4 fruit fly cellular contexts compared by ENCODE assay signal in genomic region chrX:16104738-16105426, dm6.
TF ChIP-seq lines count a peak whose summit lies in the region.

TSS of gene CG42353 (minus strand) at chrX:16104946.
TSS of gene CG42354 (minus strand) at chrX:16104946.

TF ChIP-seq in whole organism, adult, 20 proteins besides CTCF, POLR2A, EP300 and RAD21 (continued from another document):
- TF ChIP-seq Hr96 (GFP tag; optimal IDR thresholded peaks at IDR 0.05; lab: Kevin White, UChicago) (peak; percentile 78), CG14711 (tag; optimal IDR thresholded peaks at IDR 0.05; lab: Kevin White, UChicago) (peak; percentile 89)

TF ChIP-seq in whole organism, embryonic, 481 proteins besides CTCF, POLR2A, EP300 and RAD21 (continued from another document and continues in another):
- TF ChIP-seq pan (optimal IDR thresholded peaks at IDR 0.05; lab: Kevin White, UChicago) (no peak), pan (GFP tag; optimal IDR thresholded peaks at IDR 0.05 in 1 of 2, IDR thresholded peaks at IDR 0.05 in 1 of 2) (peak in 1 of 2 experiments; percentile 95), cg (GFP tag; optimal IDR thresholded peaks at IDR 0.05; lab: Kevin White, UChicago) (peak; percentile 78), ab (GFP tag; optimal IDR thresholded peaks at IDR 0.05; lab: Kevin White, UChicago) (peak; percentile 83), CG11696 (GFP tag; IDR thresholded peaks at IDR 0.05; lab: Robert Waterston, UW) (peak; percentile 83), Xrp1 (GFP tag; IDR thresholded peaks at IDR 0.05; lab: Robert Waterston, UW) (peak; percentile 97), CG16815 (GFP tag; optimal IDR thresholded peaks at IDR 0.05; lab: Kevin White, UChicago) (peak; percentile 97), Opbp (GFP tag; IDR thresholded peaks at IDR 0.05; lab: Robert Waterston, UW; ENCODE audit: partially characterized antibody) (peak; percentile 53; the same call in 1 of the 3 replicates), CG8089 (GFP tag; optimal IDR thresholded peaks at IDR 0.05; lab: Kevin White, UChicago) (peak; percentile 90), ap (GFP tag; IDR thresholded peaks at IDR 0.05; lab: Robert Waterston, UW) (peak; percentile 88), BtbVII (GFP tag; optimal IDR thresholded peaks at IDR 0.05; lab: Kevin White, UChicago) (peak; percentile 91), Mrtf (GFP tag; IDR thresholded peaks at IDR 0.05; lab: Robert Waterston, UW) (peak; percentile 90), CG10267 (tag; optimal IDR thresholded peaks at IDR 0.05; lab: Kevin White, UChicago) (peak; percentile 94), sens (GFP tag; lab: Kevin White, UChicago) (peak; percentile 95), CG1603 (tag; optimal IDR thresholded peaks at IDR 0.05; lab: Kevin White, UChicago) (peak; percentile 95), CG3726 (GFP tag; IDR thresholded peaks at IDR 0.05; lab: Robert Waterston, UW) (peak; percentile 91), NFAT (GFP tag; IDR thresholded peaks at IDR 0.05; lab: Robert Waterston, UW) (peak; percentile 81), Six4 (GFP tag; optimal IDR thresholded peaks at IDR 0.05; lab: Kevin White, UChicago) (peak; percentile 93), Hr51 (GFP tag; optimal IDR thresholded peaks at IDR 0.05; lab: Kevin White, UChicago) (peak; percentile 94 to 96), Ada2b (GFP tag; IDR thresholded peaks at IDR 0.05; lab: Robert Waterston, UW) (peak; percentile 92), CG11085 (GFP tag; IDR thresholded peaks at IDR 0.05; lab: Robert Waterston, UW) (peak; percentile 90), dan (GFP tag; IDR thresholded peaks at IDR 0.05; lab: Robert Waterston, UW) (peak; percentile 86), CG11398 (GFP tag; optimal IDR thresholded peaks at IDR 0.05; lab: Kevin White, UChicago) (peak; percentile 90), BEAF-32 (GFP tag; optimal IDR thresholded peaks at IDR 0.05; lab: Kevin White, UChicago) (peak; percentile 15), TFAM (GFP tag; optimal IDR thresholded peaks at IDR 0.05; lab: Kevin White, UChicago) (peak; percentile 82), yki (optimal IDR thresholded peaks at IDR 0.05; lab: Kevin White, UChicago) (no peak), CG2678 (tag; optimal IDR thresholded peaks at IDR 0.05; lab: Kevin White, UChicago) (peak; percentile 97), sr (GFP tag; IDR thresholded peaks at IDR 0.05; lab: Robert Waterston, UW) (peak; percentile 25; the same call in 1 of the 3 replicates), dm (GFP tag; optimal IDR thresholded peaks at IDR 0.05; lab: Kevin White, UChicago) (peak; percentile 88), CG9876 (GFP tag; optimal IDR thresholded peaks at IDR 0.05; lab: Kevin White, UChicago) (peak; percentile 89), pnt (GFP tag; optimal IDR thresholded peaks at IDR 0.05; lab: Kevin White, UChicago) (peak; percentile 81), CG15479 (GFP tag; optimal IDR thresholded peaks at IDR 0.05; lab: Kevin White, UChicago) (peak; percentile 54), CG32532 (GFP tag; IDR thresholded peaks at IDR 0.05; lab: Robert Waterston, UW) (peak; percentile 94), Bteb2 (GFP tag; optimal IDR thresholded peaks at IDR 0.05; lab: Kevin White, UChicago) (peak; percentile 94), da (GFP tag; optimal IDR thresholded peaks at IDR 0.05; lab: Kevin White, UChicago) (peak; percentile 81), CG15696 (tag; optimal IDR thresholded peaks at IDR 0.05; lab: Kevin White, UChicago) (peak; percentile 97), CG4328 (GFP tag; optimal IDR thresholded peaks at IDR 0.05; lab: Kevin White, UChicago) (peak; percentile 93), Atf3 (GFP tag; optimal IDR thresholded peaks at IDR 0.05; lab: Kevin White, UChicago) (peak; percentile 91), scrt (GFP tag; optimal IDR thresholded peaks at IDR 0.05; lab: Kevin White, UChicago) (peak; percentile 90), Trl (optimal IDR thresholded peaks at IDR 0.05; lab: Kevin White, UChicago) (no peak), Trl (GFP tag; optimal IDR thresholded peaks at IDR 0.05; lab: Kevin White, UChicago) (peak; percentile 46), lola (GFP tag; optimal IDR thresholded peaks at IDR 0.05; lab: Kevin White, UChicago) (peak in 1 of 3 experiments; percentile 98), CG10147 (GFP tag; optimal IDR thresholded peaks at IDR 0.05; lab: Kevin White, UChicago) (peak; percentile 97)

TF ChIP-seq in whole organism, prepupa, 60 proteins besides CTCF, POLR2A, EP300 and RAD21 (continued from another document):
- TF ChIP-seq Eip78C (GFP tag; lab: Kevin White, UChicago) (peak; percentile 97), CG3919 (GFP tag; optimal IDR thresholded peaks at IDR 0.05; lab: Kevin White, UChicago) (peak; percentile 96), CG10631 (GFP tag; optimal IDR thresholded peaks at IDR 0.05; lab: Kevin White, UChicago) (peak; percentile 98), Hr39 (GFP tag; optimal IDR thresholded peaks at IDR 0.05; lab: Kevin White, UChicago) (peak; percentile 96), spab (GFP tag; optimal IDR thresholded peaks at IDR 0.05; lab: Kevin White, UChicago) (peak; percentile 95), cyc (GFP tag; optimal IDR thresholded peaks at IDR 0.05; lab: Kevin White, UChicago) (peak; percentile 96), lz (GFP tag; optimal IDR thresholded peaks at IDR 0.05; lab: Kevin White, UChicago) (peak; percentile 96), net (GFP tag; optimal IDR thresholded peaks at IDR 0.05; lab: Kevin White, UChicago) (peak; percentile 95), fd85E (GFP tag; optimal IDR thresholded peaks at IDR 0.05; lab: Kevin White, UChicago) (peak; percentile 70), CG6276 (GFP tag; optimal IDR thresholded peaks at IDR 0.05; lab: Kevin White, UChicago) (peak; percentile 96), Ets21C (GFP tag; optimal IDR thresholded peaks at IDR 0.05; lab: Kevin White, UChicago) (peak; percentile 94), Sox102F (GFP tag; optimal IDR thresholded peaks at IDR 0.05; lab: Kevin White, UChicago) (peak; percentile 95), acj6 (GFP tag; optimal IDR thresholded peaks at IDR 0.05; lab: Kevin White, UChicago) (peak; percentile 97), Blimp-1 (GFP tag; optimal IDR thresholded peaks at IDR 0.05; lab: Kevin White, UChicago) (peak; percentile 85), CG16779 (tag; optimal IDR thresholded peaks at IDR 0.05; lab: Kevin White, UChicago) (peak; percentile 86), Eip75B (GFP tag; optimal IDR thresholded peaks at IDR 0.05; lab: Kevin White, UChicago) (peak; percentile 84), CG34406 (GFP tag; optimal IDR thresholded peaks at IDR 0.05; lab: Kevin White, UChicago) (peak; percentile 95), ss (GFP tag; optimal IDR thresholded peaks at IDR 0.05; lab: Kevin White, UChicago) (peak; percentile 88 to 94), Smox (GFP tag; optimal IDR thresholded peaks at IDR 0.05; lab: Kevin White, UChicago) (peak; percentile 96), svp (GFP tag; lab: Kevin White, UChicago) (peak; percentile 97), Sox14 (GFP tag; optimal IDR thresholded peaks at IDR 0.05; lab: Kevin White, UChicago) (peak; percentile 97), Eip93F (GFP tag; optimal IDR thresholded peaks at IDR 0.05; lab: Kevin White, UChicago) (peak; percentile 70), CG6163 (GFP tag; IDR thresholded peaks at IDR 0.05; lab: Robert Waterston, UW) (peak; percentile 94), Hr38 (GFP tag; optimal IDR thresholded peaks at IDR 0.05; lab: Kevin White, UChicago) (no peak), CG10669 (GFP tag; optimal IDR thresholded peaks at IDR 0.05; lab: Kevin White, UChicago) (peak; percentile 98), esn (GFP tag; optimal IDR thresholded peaks at IDR 0.05; lab: Kevin White, UChicago) (peak; percentile 97), eg (GFP tag; IDR thresholded peaks at IDR 0.05; lab: Robert Waterston, UW) (peak; percentile 94), topi (GFP tag; optimal IDR thresholded peaks at IDR 0.05; lab: Kevin White, UChicago) (peak; percentile 96), CG32006 (GFP tag; optimal IDR thresholded peaks at IDR 0.05; lab: Kevin White, UChicago) (peak; percentile 97), CG6854 (GFP tag; optimal IDR thresholded peaks at IDR 0.05; lab: Kevin White, UChicago) (peak; percentile 92), pdm3 (GFP tag; optimal IDR thresholded peaks at IDR 0.05; lab: Kevin White, UChicago) (peak; percentile 98), fd59A (GFP tag; optimal IDR thresholded peaks at IDR 0.05; lab: Kevin White, UChicago) (peak; percentile 97), Lpt (GFP tag; optimal IDR thresholded peaks at IDR 0.05; lab: Kevin White, UChicago) (peak; percentile 93), CG31627 (GFP tag; optimal IDR thresholded peaks at IDR 0.05; lab: Kevin White, UChicago) (peak; percentile 95), Hr4 (GFP tag; optimal IDR thresholded peaks at IDR 0.05; lab: Kevin White, UChicago) (peak; percentile 85), CG8632 (GFP tag; optimal IDR thresholded peaks at IDR 0.05; lab: Kevin White, UChicago) (peak; percentile 94), CG8319 (GFP tag; optimal IDR thresholded peaks at IDR 0.05; lab: Kevin White, UChicago) (peak; percentile 91), Gug (GFP tag; IDR thresholded peaks at IDR 0.05; lab: Robert Waterston, UW) (peak; percentile 95), OdsH (GFP tag; optimal IDR thresholded peaks at IDR 0.05; lab: Kevin White, UChicago) (peak; percentile 97), Met (GFP tag; optimal IDR thresholded peaks at IDR 0.05; lab: Kevin White, UChicago) (peak; percentile 97), vri (GFP tag; optimal IDR thresholded peaks at IDR 0.05; lab: Kevin White, UChicago) (peak; percentile 88), CG6792 (GFP tag; optimal IDR thresholded peaks at IDR 0.05; lab: Kevin White, UChicago) (peak; percentile 95)

TF ChIP-seq in whole organism, wandering third instar larva, 38 proteins besides CTCF, POLR2A, EP300 and RAD21 (continued from another document):
- peak; percentile 21 for TF ChIP-seq Mio (GFP tag; optimal IDR thresholded peaks at IDR 0.05; lab: Kevin White, UChicago)
- no peak for TF ChIP-seq Hr78 (GFP tag; optimal IDR thresholded peaks at IDR 0.05; lab: Kevin White, UChicago)
- TF ChIP-seq OdsH (GFP tag; optimal IDR thresholded peaks at IDR 0.05; lab: Kevin White, UChicago) = peak; percentile 89
- TF ChIP-seq rgr (GFP tag; optimal IDR thresholded peaks at IDR 0.05; lab: Kevin White, UChicago) = peak; percentile 93
- TF ChIP-seq br (GFP tag; optimal IDR thresholded peaks at IDR 0.05; lab: Kevin White, UChicago) = peak; percentile 94
- TF ChIP-seq fru (GFP tag; optimal IDR thresholded peaks at IDR 0.05; lab: Kevin White, UChicago) = peak; percentile 84
- peak; percentile 65 for TF ChIP-seq Rel (GFP tag; optimal IDR thresholded peaks at IDR 0.05; lab: Kevin White, UChicago)
- peak; percentile 69 for TF ChIP-seq Rel (tag; optimal IDR thresholded peaks at IDR 0.05; lab: Kevin White, UChicago)
- TF ChIP-seq CrebA (GFP tag; optimal IDR thresholded peaks at IDR 0.05; lab: Kevin White, UChicago; ENCODE audit: borderline replicate concordance) = peak; percentile 31
- TF ChIP-seq pan (optimal IDR thresholded peaks at IDR 0.05; lab: Kevin White, UChicago) = no peak
- no peak for TF ChIP-seq Vsx2 (GFP tag; optimal IDR thresholded peaks at IDR 0.05; lab: Kevin White, UChicago; ENCODE audit: partially characterized antibody)
- TF ChIP-seq ey (GFP tag; optimal IDR thresholded peaks at IDR 0.05; lab: Kevin White, UChicago) = peak; percentile 92
- TF ChIP-seq sage (GFP tag; optimal IDR thresholded peaks at IDR 0.05; lab: Kevin White, UChicago) = peak; percentile 88
- TF ChIP-seq Sp1 (GFP tag; optimal IDR thresholded peaks at IDR 0.05; lab: Kevin White, UChicago) = peak; percentile 95
- TF ChIP-seq jim (GFP tag; optimal IDR thresholded peaks at IDR 0.05; lab: Kevin White, UChicago) = no peak
- peak; percentile 91 for TF ChIP-seq sv (GFP tag; optimal IDR thresholded peaks at IDR 0.05; lab: Kevin White, UChicago)
- TF ChIP-seq Dif (GFP tag; optimal IDR thresholded peaks at IDR 0.05; lab: Kevin White, UChicago; ENCODE audit: partially characterized antibody) = peak; percentile 26
